Fruit fly (Drosophila melanogaster) whole organism, embryonic: ENCODE results near the gene CG33791.

Experiments used
- CG11398 ChIP-seq: fragments of 200-800 bp; sonication (Bioruptor generic); optimal IDR thresholded peaks from 2 replicates; lab custom pipeline; 2016; ENCODE audit warnings: missing biosample characterization, missing genetic modification characterization
- CG11456 ChIP-seq: fragments of 200-800 bp; sonication (Bioruptor generic); IDR thresholded peaks from 3 replicates; pipeline ENCODE4 v1.3.6; 2022; ENCODE audit warnings: missing biosample characterization, missing genetic modification characterization
- CG11695 ChIP-seq: fragments of 200-800 bp; sonication (Bioruptor generic); IDR thresholded peaks from 3 replicates; pipeline ENCODE4 v1.3.6; 2022; ENCODE audit warnings: missing biosample characterization, missing genetic modification characterization
- CG12299 ChIP-seq: fragments of 200-800 bp; sonication (Bioruptor generic); optimal IDR thresholded peaks from 2 replicates; lab custom pipeline; 2018; ENCODE audit warnings: missing biosample characterization, mild to moderate bottlenecking, missing genetic modification characterization
- CG1529 ChIP-seq: fragments of 200-800 bp; sonication (Bioruptor generic); optimal IDR thresholded peaks from 3 replicates; lab custom pipeline; 2018; ENCODE audit warnings: missing biosample characterization, missing genetic modification characterization
- CG16779 ChIP-seq: fragments of 200-800 bp; sonication (Bioruptor generic); IDR thresholded peaks from 2 replicates; pipeline ENCODE4 v1.3.6; 2022; ENCODE audit warnings: missing biosample characterization, missing genetic modification characterization
- CG16813 ChIP-seq: fragments of 200-800 bp; sonication (Bioruptor generic); IDR thresholded peaks from 3 replicates; pipeline ENCODE4 v1.3.6; 2022; ENCODE audit warnings: missing biosample characterization, missing genetic modification characterization; ENCODE audit not compliant: partially characterized antibody
- CG16863 ChIP-seq: fragments of 200-800 bp; sonication (Bioruptor generic); optimal IDR thresholded peaks from 3 replicates; lab custom pipeline; 2016; ENCODE audit warnings: missing biosample characterization, missing genetic modification characterization
- CG17912 ChIP-seq: fragments of 200-800 bp; sonication (Bioruptor generic); optimal IDR thresholded peaks from 2 replicates; lab custom pipeline; 2018; ENCODE audit warnings: missing biosample characterization, mild to moderate bottlenecking, missing genetic modification characterization
- CG2120 ChIP-seq: fragments of 200-800 bp; sonication (Bioruptor generic); optimal IDR thresholded peaks from 3 replicates; lab custom pipeline; 2016; ENCODE audit warnings: missing biosample characterization, missing genetic modification characterization
- CG30403 ChIP-seq: fragments of 200-800 bp; sonication (Bioruptor generic); optimal IDR thresholded peaks from 3 replicates; lab custom pipeline; 2016; ENCODE audit warnings: missing biosample characterization, missing genetic modification characterization
- CG32772 ChIP-seq: fragments of 200-800 bp; sonication (Bioruptor generic); IDR thresholded peaks from 2 replicates; pipeline ENCODE4 v1.3.6; 2022; ENCODE audit warnings: missing biosample characterization, missing genetic modification characterization
- CG34376 ChIP-seq: fragments of 200-800 bp; sonication (Bioruptor generic); optimal IDR thresholded peaks from 2 replicates; lab custom pipeline; 2018; ENCODE audit warnings: missing biosample characterization, mild to moderate bottlenecking, missing genetic modification characterization
- CG42726 ChIP-seq: fragments of 200-800 bp; sonication (Bioruptor generic); IDR thresholded peaks from 2 replicates; pipeline ENCODE4 v1.3.6; 2022; ENCODE audit warnings: missing biosample characterization, missing genetic modification characterization; ENCODE audit not compliant: partially characterized antibody
- CG4282 ChIP-seq: fragments of 200-800 bp; sonication (Bioruptor generic); optimal IDR thresholded peaks from 2 replicates; lab custom pipeline; 2016; ENCODE audit warnings: missing biosample characterization, missing genetic modification characterization
- CG4424 ChIP-seq: fragments of 200-800 bp; sonication (Bioruptor generic); optimal IDR thresholded peaks from 3 replicates; lab custom pipeline; 2016; ENCODE audit warnings: missing biosample characterization, missing genetic modification characterization
- CG7372 ChIP-seq: fragments of 200-800 bp; sonication (Bioruptor generic); IDR thresholded peaks from 2 replicates; pipeline ENCODE4 v1.3.6; 2022; ENCODE audit warnings: missing biosample characterization, missing genetic modification characterization
- CG9876 ChIP-seq: fragments of 200-800 bp; sonication (Bioruptor generic); optimal IDR thresholded peaks from 2 replicates; lab custom pipeline; 2016; ENCODE audit warnings: missing biosample characterization, missing genetic modification characterization
- D ChIP-seq, 2 experiments: fragments of 200-800 bp in 1 of 2; fragments of >200 bp in 1 of 2; sonication (Bioruptor generic) in 1 of 2; optimal IDR thresholded peaks; 2 replicates in 1 of 2; 3 replicates in 1 of 2; lab custom pipeline; 2017; ENCODE audit warnings: mild to moderate bottlenecking in 1 of 2, missing biosample characterization in 1 of 2, missing genetic modification characterization in 1 of 2, missing genetic modification reagents in 1 of 2
- Dek ChIP-seq: fragments of 200-800 bp; sonication (Bioruptor generic); optimal IDR thresholded peaks from 3 replicates; lab custom pipeline; 2019; ENCODE audit warnings: missing biosample characterization, mild to moderate bottlenecking, missing genetic modification characterization, moderate library complexity
- Ets97D ChIP-seq: fragments of 200-800 bp; sonication (Bioruptor generic); optimal IDR thresholded peaks from 3 replicates; lab custom pipeline; 2016; ENCODE audit warnings: missing biosample characterization, missing genetic modification characterization
- GATAe ChIP-seq: fragments of 200-800 bp; sonication (Bioruptor generic); conservative IDR thresholded peaks from 2 replicates; pipeline ENCODE4 v1.3.6; 2022; ENCODE audit warnings: missing biosample characterization, missing genetic modification characterization
- H2.0 ChIP-seq: fragments of 200-800 bp; sonication (Bioruptor generic); IDR thresholded peaks from 2 replicates; pipeline ENCODE4 v1.3.6; 2022; ENCODE audit warnings: missing biosample characterization, missing genetic modification characterization
- HHEX ChIP-seq: fragments of 200-800 bp; sonication (Bioruptor generic); optimal IDR thresholded peaks from 3 replicates; lab custom pipeline; 2017; ENCODE audit warnings: missing biosample characterization, mild to moderate bottlenecking, missing genetic modification characterization, missing genetic modification reagents
- MBD-R2 ChIP-seq: fragments of 200-800 bp; sonication (Bioruptor generic); IDR thresholded peaks from 2 replicates; pipeline ENCODE4 v1.3.6; 2022; ENCODE audit warnings: missing biosample characterization, missing genetic modification characterization
- MESR4 ChIP-seq: fragments of 200-800 bp; sonication (Bioruptor generic); optimal IDR thresholded peaks from 2 replicates; lab custom pipeline; 2018; ENCODE audit warnings: missing biosample characterization, mild to moderate bottlenecking, missing genetic modification characterization, moderate library complexity
- MTF-1 ChIP-seq: fragments of 200-800 bp; sonication (Bioruptor generic); optimal IDR thresholded peaks from 2 replicates; lab custom pipeline; 2018; ENCODE audit warnings: missing biosample characterization, mild to moderate bottlenecking, missing genetic modification characterization, borderline replicate concordance
- NFAT ChIP-seq: fragments of 200-800 bp; sonication (Bioruptor generic); IDR thresholded peaks from 2 replicates; pipeline ENCODE4 v1.3.6; 2022; ENCODE audit warnings: missing biosample characterization, missing genetic modification characterization
- Oli ChIP-seq: fragments of 200-800 bp; sonication (Bioruptor generic); optimal IDR thresholded peaks from 2 replicates; lab custom pipeline; 2018; ENCODE audit warnings: missing biosample characterization, mild to moderate bottlenecking, missing genetic modification characterization, moderate library complexity
- Spps ChIP-seq: fragments of 200-800 bp; sonication (Bioruptor generic); optimal IDR thresholded peaks from 2 replicates; lab custom pipeline; 2018; ENCODE audit warnings: missing biosample characterization, mild to moderate bottlenecking, missing genetic modification characterization
- Usf ChIP-seq: fragments of 200-800 bp; sonication (Bioruptor generic); optimal IDR thresholded peaks from 2 replicates; lab custom pipeline; 2017; ENCODE audit warnings: missing genotype, missing biosample characterization, missing genetic modification characterization
- abd-A ChIP-seq: fragments of 200-800 bp; sonication (Bioruptor generic); optimal IDR thresholded peaks from 3 replicates; lab custom pipeline; 2019; ENCODE audit warnings: missing biosample characterization, mild to moderate bottlenecking, missing genetic modification characterization, moderate library complexity
- ase ChIP-seq: fragments of 200-800 bp; sonication (Bioruptor generic); IDR thresholded peaks from 3 replicates; pipeline ENCODE4 v1.3.6; 2022; ENCODE audit warnings: missing biosample characterization, missing genetic modification characterization
- ash1 ChIP-seq: fragments of 200-800 bp; sonication (Bioruptor generic); optimal IDR thresholded peaks from 2 replicates; lab custom pipeline; 2018; ENCODE audit warnings: missing biosample characterization, mild to moderate bottlenecking, missing genetic modification characterization
- bigmax ChIP-seq: fragments of 200-800 bp; sonication (Bioruptor generic); optimal IDR thresholded peaks from 2 replicates; lab custom pipeline; 2018; ENCODE audit warnings: missing biosample characterization, mild to moderate bottlenecking, missing genetic modification characterization
- chn ChIP-seq: fragments of 200-800 bp; sonication (Bioruptor generic); optimal IDR thresholded peaks from 2 replicates; lab custom pipeline; 2016; ENCODE audit warnings: missing biosample characterization, missing genetic modification characterization
- crp ChIP-seq, 2 experiments: fragments of 200-800 bp; sonication (Bioruptor generic); optimal IDR thresholded peaks; 2 replicates in 1 of 2; 3 replicates in 1 of 2; lab custom pipeline; 2017; ENCODE audit warnings: missing biosample characterization in 2 of 2, missing genetic modification characterization in 2 of 2, mild to moderate bottlenecking in 1 of 2, moderate library complexity in 1 of 2
- eve ChIP-seq, 2 experiments: fragments of >200 bp; optimal IDR thresholded peaks; 2 replicates each; lab custom pipeline; 2017; ENCODE audit warnings: missing biosample characterization in 2 of 2, missing genetic modification characterization in 2 of 2
- gcm ChIP-seq: fragments of 200-800 bp; sonication (Bioruptor generic); optimal IDR thresholded peaks from 2 replicates; lab custom pipeline; 2019; ENCODE audit warnings: missing biosample characterization, mild to moderate bottlenecking, missing genetic modification characterization, moderate library complexity
- hth ChIP-seq: fragments of >200 bp; optimal IDR thresholded peaks from 2 replicates; lab custom pipeline; 2017; ENCODE audit warnings: inconsistent platforms
- knrl ChIP-seq: fragments of 200-800 bp; sonication (Bioruptor generic); IDR thresholded peaks from 3 replicates; pipeline ENCODE4 v1.3.6; 2022; ENCODE audit warnings: missing biosample characterization, missing genetic modification characterization; ENCODE audit not compliant: partially characterized antibody
- mam ChIP-seq: fragments of 200-800 bp; sonication (Bioruptor generic); optimal IDR thresholded peaks from 3 replicates; lab custom pipeline; 2016; ENCODE audit warnings: missing biosample characterization, missing genetic modification characterization
- nau ChIP-seq: fragments of 200-800 bp; sonication (Bioruptor generic); optimal IDR thresholded peaks from 3 replicates; lab custom pipeline; 2017; ENCODE audit warnings: missing biosample characterization, mild to moderate bottlenecking, missing genetic modification characterization, missing genetic modification reagents
- org-1 ChIP-seq: fragments of 200-800 bp; sonication (Bioruptor generic); optimal IDR thresholded peaks from 2 replicates; lab custom pipeline; 2017; ENCODE audit warnings: missing biosample characterization, missing genetic modification characterization
- otp ChIP-seq: fragments of 200-800 bp; sonication (Bioruptor generic); IDR thresholded peaks from 3 replicates; pipeline ENCODE4, ENCODE4 v1.3.6; 2022; ENCODE audit warnings: missing biosample characterization, missing genetic modification characterization
- p53 ChIP-seq: fragments of 200-800 bp; sonication (Bioruptor generic); optimal IDR thresholded peaks from 2 replicates; lab custom pipeline; 2016; ENCODE audit warnings: missing biosample characterization, missing genetic modification characterization
- pfk ChIP-seq: fragments of 200-800 bp; sonication (Bioruptor generic); optimal IDR thresholded peaks from 2 replicates; lab custom pipeline; 2018; ENCODE audit warnings: missing biosample characterization, mild to moderate bottlenecking, missing genetic modification characterization, moderate library complexity
- scrt ChIP-seq: fragments of 200-800 bp; sonication (Bioruptor generic); optimal IDR thresholded peaks from 2 replicates; lab custom pipeline; 2018; ENCODE audit warnings: missing biosample characterization, mild to moderate bottlenecking, missing genetic modification characterization, moderate library complexity
- ssp ChIP-seq: fragments of 200-800 bp; sonication (Bioruptor generic); IDR thresholded peaks from 2 replicates; pipeline ENCODE4 v1.3.6; 2022; ENCODE audit warnings: missing biosample characterization, missing genetic modification characterization
- trh ChIP-seq: fragments of 200-800 bp; sonication (Bioruptor generic); optimal IDR thresholded peaks from 2 replicates; lab custom pipeline; 2016; ENCODE audit warnings: missing biosample characterization, missing genetic modification characterization

Gene CG33791

dm6 chr3L:1584003-1584402 is 18.8 kb upstream of the CG33791 start (continued):
- peak; percentile 61 for TF ChIP-seq CG1529 (GFP tag; lab: Kevin White, UChicago)
- TF ChIP-seq Usf (GFP tag; lab: Kevin White, UChicago), result peak; percentile 11
- no peak for TF ChIP-seq knrl (GFP tag; lab: Robert Waterston, UW)
- TF ChIP-seq mam (GFP tag; lab: Kevin White, UChicago), result no peak
- peak; percentile 23; the same call in 1 of the 2 replicates for TF ChIP-seq MBD-R2
- no peak for TF ChIP-seq CG16779 (GFP tag; lab: Robert Waterston, UW)
- peak; percentile 84 for TF ChIP-seq otp (GFP tag; lab: Robert Waterston, UW)
- TF ChIP-seq ssp (GFP tag; lab: Robert Waterston, UW), result peak; percentile 45; the same call in 1 of the 2 replicates
- no peak for TF ChIP-seq Ets97D (GFP tag; lab: Kevin White, UChicago)
- TF ChIP-seq MESR4 (GFP tag; lab: Kevin White, UChicago), result no peak
- peak; percentile 57 for TF ChIP-seq H2.0
- TF ChIP-seq p53 (GFP tag; lab: Kevin White, UChicago), result no peak
- TF ChIP-seq CG34376 (GFP tag; lab: Kevin White, UChicago), result no peak
- TF ChIP-seq org-1 (GFP tag; lab: Kevin White, UChicago), result peak; percentile 45
- TF ChIP-seq ash1 (GFP tag; lab: Kevin White, UChicago), result no peak
- no peak for TF ChIP-seq CG16813 (GFP tag; lab: Robert Waterston, UW)
- no peak for TF ChIP-seq CG17912
- no peak for TF ChIP-seq CG4282
- TF ChIP-seq scrt (GFP tag; lab: Kevin White, UChicago), result no peak
- peak; percentile 66 for TF ChIP-seq chn (GFP tag; lab: Kevin White, UChicago)
- peak; percentile 68 for TF ChIP-seq CG30403 (GFP tag; lab: Kevin White, UChicago)
- TF ChIP-seq GATAe (GFP tag; lab: Robert Waterston, UW), result 0 out of 2 replicates have a peak, but pooled peaks have one; percentile 30
- TF ChIP-seq hth (lab: Kevin White, UChicago), result no peak
- TF ChIP-seq Oli (tag; lab: Kevin White, UChicago), result peak; percentile 72
- TF ChIP-seq CG16863 (GFP tag; lab: Kevin White, UChicago), result peak; percentile 56
- TF ChIP-seq eve (GFP tag; optimal IDR thresholded peaks at IDR 0.05; lab: Kevin White, UChicago), result peak in 1 of 2 experiments; percentile 87
- no peak for TF ChIP-seq pfk (GFP tag; lab: Kevin White, UChicago)
- TF ChIP-seq CG4424 (GFP tag; lab: Kevin White, UChicago), result peak; percentile 58
- TF ChIP-seq CG42726 (GFP tag; lab: Robert Waterston, UW), result no peak
- no peak for TF ChIP-seq crp (GFP tag; optimal IDR thresholded peaks at IDR 0.05; lab: Kevin White, UChicago)
- peak; percentile 0 for TF ChIP-seq Spps (tag; lab: Kevin White, UChicago)
- no peak for TF ChIP-seq nau (GFP tag; lab: Kevin White, UChicago)
- peak; percentile 56; the same call in 1 of the 3 replicates for TF ChIP-seq CG11695 (GFP tag; lab: Robert Waterston, UW)
- peak; percentile 24 for TF ChIP-seq gcm (GFP tag; lab: Kevin White, UChicago)
- TF ChIP-seq abd-A (tag; lab: Kevin White, UChicago), result no peak
- peak; percentile 26 for TF ChIP-seq trh (GFP tag; lab: Kevin White, UChicago)
- TF ChIP-seq CG11456 (GFP tag; lab: Robert Waterston, UW), result 0 out of 3 replicates have a peak, but pooled peaks have one; percentile 48
- no peak for TF ChIP-seq MTF-1 (GFP tag; lab: Kevin White, UChicago)
- peak; percentile 55; the same call in 2 of the 3 replicates for TF ChIP-seq ase
- no peak for TF ChIP-seq CG7372 (GFP tag; lab: Robert Waterston, UW)
- no peak for TF ChIP-seq D (optimal IDR thresholded peaks at IDR 0.05; lab: Kevin White, UChicago)
- no peak for TF ChIP-seq D (GFP tag; optimal IDR thresholded peaks at IDR 0.05; lab: Kevin White, UChicago)
- TF ChIP-seq Dek (tag; lab: Kevin White, UChicago), result no peak
- peak; percentile 56 for TF ChIP-seq CG2120 (GFP tag; lab: Kevin White, UChicago)
- peak; percentile 65 for TF ChIP-seq CG32772 (GFP tag; lab: Robert Waterston, UW)
- TF ChIP-seq bigmax, result no peak
- TF ChIP-seq NFAT (GFP tag; lab: Robert Waterston, UW), result no peak
- no peak for TF ChIP-seq HHEX (GFP tag; lab: Kevin White, UChicago)
- TF ChIP-seq CG11398 (GFP tag; lab: Kevin White, UChicago), result peak; percentile 38
- no peak for TF ChIP-seq CG12299 (tag; lab: Kevin White, UChicago)
- peak; percentile 19 for TF ChIP-seq CG9876 (GFP tag; lab: Kevin White, UChicago)
